Fruit fly (Drosophila melanogaster) whole organism, prepupa: ENCODE measurements around the gene CG31729.

Experiments used
- CG34406 ChIP-seq: fragments of 200-800 bp; sonication (Bioruptor generic); optimal IDR thresholded peaks from 3 replicates; lab custom pipeline; 2016; ENCODE audit warnings: missing biosample characterization, missing genetic modification characterization
- spab ChIP-seq: fragments of 200-800 bp; sonication (Bioruptor generic); optimal IDR thresholded peaks from 2 replicates; lab custom pipeline; 2017; ENCODE audit warnings: missing biosample characterization, mild to moderate bottlenecking, missing genetic modification characterization, missing genetic modification reagents

DNA sequence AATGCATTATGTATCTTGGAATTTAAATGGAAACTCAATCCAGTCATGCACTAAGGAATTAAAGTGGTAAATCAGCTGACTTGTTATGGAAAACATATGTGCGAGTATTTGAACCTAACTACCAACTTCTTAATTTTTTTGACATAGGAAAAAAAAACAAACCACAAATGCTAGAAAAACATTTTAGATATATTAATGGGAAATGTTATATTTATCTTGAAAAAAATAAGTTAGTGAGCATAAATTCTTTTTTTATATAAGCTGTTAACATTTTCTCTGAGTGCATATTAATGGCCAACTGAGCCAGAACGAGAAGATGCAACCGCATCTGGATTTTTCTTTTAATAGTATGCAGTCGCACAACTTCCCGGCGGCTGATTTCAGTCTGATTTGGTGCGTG lies 38.6 kb upstream of the CG31729 start:
- TF ChIP-seq CG34406, result no peak
- no peak for TF ChIP-seq spab (GFP tag; lab: Kevin White, UChicago)
